Fruit fly (Drosophila melanogaster): ENCODE measurements around the gene CG14683.

dm6 chr3R:10708169-10708568, 11.7 kb downstream of the CG14683 start, which contains the start of gene CG31278:
- TF ChIP-seq CG8301 (tag; optimal IDR thresholded peaks at IDR 0.05) (no peak), CG13204 (GFP tag; optimal IDR thresholded peaks at IDR 0.05) (no peak)
